Fruit fly (Drosophila melanogaster): ENCODE results near the gene CG5004.

The CG5004 gene

dm6 chrX:17159819-17160218 is 52.4 kb downstream of the CG5004 start, which contains the start of gene baz (continued):
- no peak for TF ChIP-seq CG34376 (GFP tag; optimal IDR thresholded peaks at IDR 0.05)
- TF ChIP-seq fru (optimal IDR thresholded peaks at IDR 0.05): no peak
- TF ChIP-seq CG7745 (tag; optimal IDR thresholded peaks at IDR 0.05): no peak
- no peak for TF ChIP-seq CG31224 (GFP tag; IDR thresholded peaks at IDR 0.05)
- TF ChIP-seq CG5180 (GFP tag; optimal IDR thresholded peaks at IDR 0.05): no peak
- no peak for TF ChIP-seq NC2β (GFP tag; optimal IDR thresholded peaks at IDR 0.05)
- no peak for TF ChIP-seq CG18262 (tag; optimal IDR thresholded peaks at IDR 0.05)
- TF ChIP-seq ERR (GFP tag; optimal IDR thresholded peaks at IDR 0.05): no peak
- TF ChIP-seq gro (GFP tag; optimal IDR thresholded peaks at IDR 0.05): no peak
- no peak for TF ChIP-seq Oli (tag; optimal IDR thresholded peaks at IDR 0.05)
- TF ChIP-seq CG17802 (tag; optimal IDR thresholded peaks at IDR 0.05): no peak
- peak; percentile 63; the same call in 1 of the 2 replicates for TF ChIP-seq Rfx (GFP tag; IDR thresholded peaks at IDR 0.05)
- TF ChIP-seq sisA (GFP tag; IDR thresholded peaks at IDR 0.05): no peak
- peak; percentile 3 for TF ChIP-seq gcm (GFP tag; optimal IDR thresholded peaks at IDR 0.05)
- TF ChIP-seq CG8765 (GFP tag; IDR thresholded peaks at IDR 0.05): 0 out of 2 replicates have a peak, but pooled peaks have one; percentile 6
- no peak for TF ChIP-seq CG10366 (GFP tag; IDR thresholded peaks at IDR 0.05)
- TF ChIP-seq vnd (GFP tag; IDR thresholded peaks at IDR 0.05; ENCODE audit: partially characterized antibody): peak; percentile 74
- TF ChIP-seq HHEX (GFP tag; optimal IDR thresholded peaks at IDR 0.05): no peak
- TF ChIP-seq shn (GFP tag; optimal IDR thresholded peaks at IDR 0.05): no peak
- peak; percentile 58 for TF ChIP-seq CG2129 (GFP tag; IDR thresholded peaks at IDR 0.05; ENCODE audit: partially characterized antibody)
- TF ChIP-seq lov (optimal IDR thresholded peaks at IDR 0.05): no peak
- no peak for TF ChIP-seq lov (GFP tag; IDR thresholded peaks at IDR 0.05)
- TF ChIP-seq CG12155 (GFP tag; optimal IDR thresholded peaks at IDR 0.05): no peak
- peak; percentile 73 for TF ChIP-seq CG14860 (GFP tag; IDR thresholded peaks at IDR 0.05; ENCODE audit: partially characterized antibody)
- no peak for TF ChIP-seq CG10321 (GFP tag; IDR thresholded peaks at IDR 0.05)
- no peak for TF ChIP-seq abd-A (tag; optimal IDR thresholded peaks at IDR 0.05)
- TF ChIP-seq CoRest (tag; optimal IDR thresholded peaks at IDR 0.05): peak; percentile 17
- TF ChIP-seq tin (GFP tag; optimal IDR thresholded peaks at IDR 0.05): no peak
- no peak for TF ChIP-seq Kr (GFP tag; optimal IDR thresholded peaks at IDR 0.05)
- no peak for TF ChIP-seq ranshi (GFP tag; IDR thresholded peaks at IDR 0.05)
- no peak for TF ChIP-seq kay (GFP tag; optimal IDR thresholded peaks at IDR 0.05)
- no peak for TF ChIP-seq CG14014 (GFP tag; IDR thresholded peaks at IDR 0.05)
- peak; percentile 17 for TF ChIP-seq HLHmδ (GFP tag; optimal IDR thresholded peaks at IDR 0.05)
- no peak for TF ChIP-seq gsb (GFP tag; IDR thresholded peaks at IDR 0.05)
- TF ChIP-seq BtbVII (GFP tag; optimal IDR thresholded peaks at IDR 0.05): no peak
- no peak for TF ChIP-seq CG7372 (GFP tag; IDR thresholded peaks at IDR 0.05)
- TF ChIP-seq YL-1 (GFP tag; optimal IDR thresholded peaks at IDR 0.05): no peak
- TF ChIP-seq Usf (GFP tag; optimal IDR thresholded peaks at IDR 0.05): no peak
- no peak for TF ChIP-seq gem (tag; optimal IDR thresholded peaks at IDR 0.05)
- TF ChIP-seq CG1647 (GFP tag; optimal IDR thresholded peaks at IDR 0.05): no peak
- TF ChIP-seq CG17186 (GFP tag; optimal IDR thresholded peaks at IDR 0.05): peak; percentile 38
- TF ChIP-seq onecut (GFP tag; IDR thresholded peaks at IDR 0.05): no peak
- peak; percentile 61 for TF ChIP-seq sqz (GFP tag; optimal IDR thresholded peaks at IDR 0.05)
- TF ChIP-seq CG18764 (GFP tag; optimal IDR thresholded peaks at IDR 0.05): no peak
- TF ChIP-seq CG8924 (tag; optimal IDR thresholded peaks at IDR 0.05): no peak
- TF ChIP-seq HmgD (GFP tag; optimal IDR thresholded peaks at IDR 0.05): peak; percentile 34
- peak; percentile 93 for TF ChIP-seq bbx (GFP tag; IDR thresholded peaks at IDR 0.05; ENCODE audit: partially characterized antibody)
- no peak for TF ChIP-seq emc (GFP tag; optimal IDR thresholded peaks at IDR 0.05)
- TF ChIP-seq CG13287 (GFP tag; IDR thresholded peaks at IDR 0.05; ENCODE audit: partially characterized antibody): peak; percentile 87
- TF ChIP-seq NK7.1 (GFP tag; optimal IDR thresholded peaks at IDR 0.05): no peak

Data from whole organism, embryonic.